Fruit fly (Drosophila melanogaster) whole organism, embryonic: ENCODE results near the gene dbo.

Experiments
- BtbVII ChIP-seq: fragments of 200-800 bp; sonication (Bioruptor generic); optimal IDR thresholded peaks from 3 replicates; lab custom pipeline; 2017; ENCODE audit warnings: missing biosample characterization, mild to moderate bottlenecking, missing genetic modification characterization
- CG10267 ChIP-seq: fragments of 200-800 bp; sonication (Bioruptor generic); optimal IDR thresholded peaks from 2 replicates; lab custom pipeline; 2018; ENCODE audit warnings: missing biosample characterization, mild to moderate bottlenecking, missing genetic modification characterization, moderate library complexity
- CG10979 ChIP-seq: fragments of 200-800 bp; sonication (Bioruptor generic); optimal IDR thresholded peaks from 2 replicates; lab custom pipeline; 2018; ENCODE audit warnings: missing biosample characterization, mild to moderate bottlenecking, missing genetic modification characterization, moderate library complexity
- CG11085 ChIP-seq: fragments of 200-800 bp; sonication (Bioruptor generic); IDR thresholded peaks from 2 replicates; pipeline ENCODE4 v1.3.6; 2022; ENCODE audit warnings: missing biosample characterization, missing genetic modification characterization
- CG11398 ChIP-seq: fragments of 200-800 bp; sonication (Bioruptor generic); optimal IDR thresholded peaks from 2 replicates; lab custom pipeline; 2016; ENCODE audit warnings: missing biosample characterization, missing genetic modification characterization
- CG15011 ChIP-seq: fragments of 200-800 bp; sonication (Bioruptor generic); optimal IDR thresholded peaks from 3 replicates; lab custom pipeline; 2018; ENCODE audit warnings: missing biosample characterization, mild to moderate bottlenecking, missing genetic modification characterization
- CG15269 ChIP-seq: fragments of 200-800 bp; sonication (Bioruptor generic); optimal IDR thresholded peaks from 2 replicates; lab custom pipeline; 2018; ENCODE audit warnings: missing biosample characterization, mild to moderate bottlenecking, missing genetic modification characterization, moderate library complexity
- CG15696 ChIP-seq: fragments of 200-800 bp; sonication (Bioruptor generic); optimal IDR thresholded peaks from 2 replicates; lab custom pipeline; 2019; ENCODE audit warnings: missing biosample characterization, mild to moderate bottlenecking, missing genetic modification characterization, moderate library complexity
- CG16815 ChIP-seq: fragments of 200-800 bp; sonication (Bioruptor generic); optimal IDR thresholded peaks from 3 replicates; lab custom pipeline; 2017; ENCODE audit warnings: missing biosample characterization, mild to moderate bottlenecking, missing genetic modification characterization
- CG17361 ChIP-seq: fragments of 200-800 bp; sonication (Bioruptor generic); IDR thresholded peaks from 3 replicates; pipeline ENCODE4 v1.3.6; 2022; ENCODE audit warnings: missing biosample characterization, missing genetic modification characterization
- CG17385 ChIP-seq: fragments of 200-800 bp; sonication (Bioruptor generic); optimal IDR thresholded peaks from 3 replicates; lab custom pipeline; 2018; ENCODE audit warnings: missing biosample characterization, mild to moderate bottlenecking, missing genetic modification characterization
- CG17612 ChIP-seq: fragments of 200-800 bp; sonication (Bioruptor generic); IDR thresholded peaks from 2 replicates; pipeline ENCODE4 v1.3.6; 2022; ENCODE audit warnings: missing biosample characterization, missing genetic modification characterization
- CG1792 ChIP-seq: fragments of 200-800 bp; sonication (Bioruptor generic); optimal IDR thresholded peaks from 2 replicates; lab custom pipeline; 2016; ENCODE audit warnings: missing biosample characterization, missing genetic modification characterization
- CG18476 ChIP-seq: fragments of 200-800 bp; sonication (Bioruptor generic); optimal IDR thresholded peaks from 2 replicates; lab custom pipeline; 2016; ENCODE audit warnings: missing biosample characterization, mild to moderate bottlenecking, missing genetic modification characterization
- CG2120 ChIP-seq: fragments of 200-800 bp; sonication (Bioruptor generic); optimal IDR thresholded peaks from 3 replicates; lab custom pipeline; 2016; ENCODE audit warnings: missing biosample characterization, missing genetic modification characterization
- CG30431 ChIP-seq: fragments of 200-800 bp; sonication (Bioruptor generic); optimal IDR thresholded peaks from 2 replicates; lab custom pipeline; 2017; ENCODE audit warnings: missing biosample characterization, missing genetic modification characterization
- CG31388 ChIP-seq: fragments of 200-800 bp; sonication (Bioruptor generic); optimal IDR thresholded peaks from 2 replicates; lab custom pipeline; 2016; ENCODE audit warnings: missing biosample characterization, missing genetic modification characterization
- CG6272 ChIP-seq: fragments of 200-800 bp; sonication (Bioruptor generic); IDR thresholded peaks from 2 replicates; pipeline ENCODE4 v1.3.6; 2022; ENCODE audit warnings: missing biosample characterization, missing genetic modification characterization
- Camta ChIP-seq: fragments of 200-800 bp; sonication (Bioruptor generic); optimal IDR thresholded peaks from 2 replicates; lab custom pipeline; 2016; ENCODE audit warnings: missing biosample characterization, missing genetic modification characterization
- Chrac-16 ChIP-seq: fragments of 200-800 bp; sonication (Bioruptor generic); optimal IDR thresholded peaks from 3 replicates; lab custom pipeline; 2016; ENCODE audit warnings: missing biosample characterization, missing genetic modification characterization
- Dad ChIP-seq: fragments of 200-800 bp; sonication (Bioruptor generic); optimal IDR thresholded peaks from 3 replicates; lab custom pipeline; 2016; ENCODE audit warnings: missing biosample characterization, missing genetic modification characterization
- Deaf1 ChIP-seq: fragments of 200-800 bp; optimal IDR thresholded peaks from 3 replicates; lab custom pipeline; 2019; ENCODE audit warnings: missing biosample characterization, mild to moderate bottlenecking, missing genetic modification characterization, moderate library complexity
- Doc2 ChIP-seq: fragments of 200-800 bp; sonication (Bioruptor generic); IDR thresholded peaks from 2 replicates; pipeline ENCODE4 v1.3.6; 2022; ENCODE audit warnings: missing biosample characterization, missing genetic modification characterization
- Drgx ChIP-seq: fragments of 200-800 bp; sonication (Bioruptor generic); IDR thresholded peaks from 2 replicates; pipeline ENCODE4 v1.3.6; 2022; ENCODE audit warnings: missing biosample characterization, missing genetic modification characterization
- Gsc ChIP-seq: fragments of 200-800 bp; sonication (Bioruptor generic); IDR thresholded peaks from 2 replicates; pipeline ENCODE4 v1.3.6; 2022; ENCODE audit warnings: missing biosample characterization, missing genetic modification characterization
- Hand ChIP-seq: fragments of 200-800 bp; sonication (Bioruptor generic); optimal IDR thresholded peaks from 2 replicates; lab custom pipeline; 2017; ENCODE audit warnings: mild to moderate bottlenecking, missing biosample characterization, missing genetic modification reagents, missing genetic modification characterization
- Hey ChIP-seq: fragments of 200-800 bp; sonication (Bioruptor generic); optimal IDR thresholded peaks from 3 replicates; lab custom pipeline; 2018; ENCODE audit warnings: missing biosample characterization, mild to moderate bottlenecking, missing genetic modification characterization
- Lpt ChIP-seq: fragments of >200 bp; optimal IDR thresholded peaks from 2 replicates; lab custom pipeline; 2018; ENCODE audit warnings: missing biosample characterization, missing genetic modification characterization
- Max ChIP-seq: fragments of 200-800 bp; sonication (Bioruptor generic); optimal IDR thresholded peaks from 2 replicates; lab custom pipeline; 2016; ENCODE audit warnings: missing biosample characterization, mild to moderate bottlenecking, missing genetic modification characterization
- Optix ChIP-seq: fragments of 200-800 bp; sonication (Bioruptor generic); IDR thresholded peaks from 3 replicates; pipeline ENCODE4 v1.3.6; 2022; ENCODE audit warnings: missing biosample characterization, missing genetic modification characterization
- Spps ChIP-seq: fragments of 200-800 bp; sonication (Bioruptor generic); optimal IDR thresholded peaks from 2 replicates; lab custom pipeline; 2018; ENCODE audit warnings: missing biosample characterization, mild to moderate bottlenecking, missing genetic modification characterization
- Xbp1 ChIP-seq: fragments of 200-800 bp; sonication (Bioruptor generic); optimal IDR thresholded peaks from 3 replicates; lab custom pipeline; 2016; ENCODE audit warnings: missing biosample characterization, mild to moderate bottlenecking, missing genetic modification characterization
- cas ChIP-seq: fragments of 200-800 bp; sonication (Bioruptor generic); IDR thresholded peaks from 2 replicates; pipeline ENCODE4 v1.3.6; 2022; ENCODE audit warnings: missing biosample characterization, missing genetic modification characterization
- ci ChIP-seq: fragments of 200-800 bp; sonication (Bioruptor generic); IDR thresholded peaks from 3 replicates; pipeline ENCODE4 v1.3.6; 2022; ENCODE audit warnings: missing biosample characterization, missing genetic modification characterization
- cwo ChIP-seq: fragments of 200-800 bp; sonication (Bioruptor generic); optimal IDR thresholded peaks from 3 replicates; lab custom pipeline; 2017; ENCODE audit warnings: missing biosample characterization, missing genetic modification characterization, mild to moderate bottlenecking, moderate library complexity, missing genetic modification reagents
- dmrt11E ChIP-seq: fragments of 200-800 bp; sonication (Bioruptor generic); optimal IDR thresholded peaks from 3 replicates; lab custom pipeline; 2018; ENCODE audit warnings: missing biosample characterization, mild to moderate bottlenecking, missing genetic modification characterization, moderate library complexity
- eve ChIP-seq, 2 experiments: fragments of >200 bp; optimal IDR thresholded peaks; 2 replicates each; lab custom pipeline; 2017; ENCODE audit warnings: missing biosample characterization in 2 of 2, missing genetic modification characterization in 2 of 2
- eyg ChIP-seq: fragments of 200-800 bp; sonication (Bioruptor generic); optimal IDR thresholded peaks from 3 replicates; lab custom pipeline; 2016; ENCODE audit warnings: missing biosample characterization, missing genetic modification characterization
- fru ChIP-seq: fragments of >200 bp; optimal IDR thresholded peaks from 2 replicates; lab custom pipeline; 2017
- ftz-f1 ChIP-seq: fragments of 200-800 bp; sonication (Bioruptor generic); optimal IDR thresholded peaks from 2 replicates; lab custom pipeline; 2016; ENCODE audit warnings: missing biosample characterization, missing genetic modification characterization
- gcm ChIP-seq: fragments of 200-800 bp; sonication (Bioruptor generic); optimal IDR thresholded peaks from 2 replicates; lab custom pipeline; 2019; ENCODE audit warnings: missing biosample characterization, mild to moderate bottlenecking, missing genetic modification characterization, moderate library complexity
- jumu ChIP-seq: fragments of 200-800 bp; sonication (Bioruptor generic); optimal IDR thresholded peaks from 3 replicates; lab custom pipeline; 2016; ENCODE audit warnings: missing biosample characterization, missing genetic modification characterization
- kay ChIP-seq: fragments of 200-800 bp; sonication (Bioruptor generic); optimal IDR thresholded peaks from 2 replicates; lab custom pipeline; 2016; ENCODE audit warnings: missing biosample characterization, missing genetic modification characterization
- maf-S ChIP-seq: fragments of 200-800 bp; sonication (Bioruptor generic); optimal IDR thresholded peaks from 2 replicates; lab custom pipeline; 2016; ENCODE audit warnings: missing biosample characterization, missing genetic modification characterization
- nmo ChIP-seq: fragments of 200-800 bp; sonication (Bioruptor generic); optimal IDR thresholded peaks from 2 replicates; lab custom pipeline; 2018; ENCODE audit warnings: missing biosample characterization, mild to moderate bottlenecking, missing genetic modification characterization, moderate library complexity
- pita ChIP-seq: fragments of 200-800 bp; sonication (Bioruptor generic); optimal IDR thresholded peaks from 2 replicates; lab custom pipeline; 2017; ENCODE audit warnings: missing biosample characterization, mild to moderate bottlenecking, missing genetic modification characterization
- ranshi ChIP-seq: fragments of 200-800 bp; sonication (Bioruptor generic); IDR thresholded peaks from 2 replicates; pipeline ENCODE4 v1.3.6; 2022; ENCODE audit warnings: missing biosample characterization, missing genetic modification characterization
- repo ChIP-seq: fragments of 200-800 bp; sonication (Bioruptor generic); optimal IDR thresholded peaks from 2 replicates; lab custom pipeline; 2016; ENCODE audit warnings: missing biosample characterization, missing genetic modification characterization
- shn ChIP-seq: fragments of 200-800 bp; sonication (Bioruptor generic); optimal IDR thresholded peaks from 3 replicates; lab custom pipeline; 2016; ENCODE audit warnings: missing biosample characterization, missing genetic modification characterization
- sug ChIP-seq: fragments of 200-800 bp; optimal IDR thresholded peaks from 2 replicates; lab custom pipeline; 2019; ENCODE audit warnings: missing biosample characterization, mild to moderate bottlenecking, missing genetic modification characterization, moderate library complexity
- trem ChIP-seq: fragments of 200-800 bp; optimal IDR thresholded peaks from 3 replicates; lab custom pipeline; 2019; ENCODE audit warnings: missing biosample characterization, mild to moderate bottlenecking, missing genetic modification characterization, moderate library complexity
- tx ChIP-seq: fragments of 200-800 bp; sonication (Bioruptor generic); optimal IDR thresholded peaks from 2 replicates; lab custom pipeline; 2016; ENCODE audit warnings: missing biosample characterization, missing genetic modification characterization
- unc-4 ChIP-seq: fragments of 200-800 bp; sonication (Bioruptor generic); IDR thresholded peaks from 2 replicates; pipeline ENCODE4 v1.3.6; 2022; ENCODE audit warnings: missing biosample characterization, missing genetic modification characterization; ENCODE audit not compliant: partially characterized antibody

dbo gene

DNA sequence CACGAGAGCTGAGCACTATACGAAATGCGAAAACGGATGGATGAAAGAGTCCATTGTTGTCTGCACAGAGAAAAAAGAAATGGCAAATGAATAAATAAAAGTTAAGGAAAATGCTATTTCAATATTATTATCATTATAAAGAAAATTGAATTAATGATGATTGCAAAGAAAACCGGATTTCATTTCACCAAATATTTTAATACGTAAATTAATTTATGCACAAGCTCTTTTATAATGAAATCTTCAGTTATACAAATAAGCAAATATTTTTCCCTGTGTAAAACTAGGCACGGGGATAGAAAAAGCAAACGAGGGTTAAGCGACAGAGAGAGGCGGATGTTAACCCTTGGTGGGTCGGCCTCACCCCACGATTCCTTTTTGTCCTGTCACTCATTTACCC is 39.3 kb upstream of the dbo start (continued):
- TF ChIP-seq CG6272 (GFP tag; lab: Robert Waterston, UW) (no peak), Chrac-16 (GFP tag; lab: Kevin White, UChicago) (peak; percentile 44), CG15696 (peak; percentile 77), CG2120 (GFP tag; lab: Kevin White, UChicago) (no peak), CG15269 (tag; lab: Kevin White, UChicago) (peak; percentile 42), CG17361 (GFP tag; lab: Robert Waterston, UW) (peak; percentile 81), Lpt (GFP tag; lab: Kevin White, UChicago) (no peak), Gsc (GFP tag; lab: Robert Waterston, UW) (no peak), CG11398 (GFP tag; lab: Kevin White, UChicago) (no peak), Xbp1 (peak; percentile 41), jumu (GFP tag; lab: Kevin White, UChicago) (no peak), CG10267 (tag; lab: Kevin White, UChicago) (peak; percentile 79), CG1792 (GFP tag; lab: Kevin White, UChicago) (no peak), pita (GFP tag; lab: Kevin White, UChicago) (no peak), Camta (no peak), trem (peak; percentile 67), BtbVII (GFP tag; lab: Kevin White, UChicago) (no peak), sug (tag; lab: Kevin White, UChicago) (no peak), nmo (GFP tag; lab: Kevin White, UChicago) (peak; percentile 74), cas (GFP tag; lab: Robert Waterston, UW) (no peak), dmrt11E (peak; percentile 89), shn (GFP tag; lab: Kevin White, UChicago) (no peak), CG15011 (GFP tag; lab: Kevin White, UChicago) (peak; percentile 8), Dad (no peak), unc-4 (GFP tag; lab: Robert Waterston, UW) (no peak), Spps (tag; lab: Kevin White, UChicago) (peak; percentile 53), ci (no peak), gcm (GFP tag; lab: Kevin White, UChicago) (peak; percentile 65), CG31388 (GFP tag; lab: Kevin White, UChicago) (no peak), CG11085 (GFP tag; lab: Robert Waterston, UW) (no peak), Max (GFP tag; lab: Kevin White, UChicago) (peak; percentile 14), CG30431 (GFP tag; lab: Kevin White, UChicago) (no peak), CG10979 (tag; lab: Kevin White, UChicago) (peak; percentile 85), tx (no peak), fru (lab: Kevin White, UChicago) (no peak), ftz-f1 (GFP tag; lab: Kevin White, UChicago) (no peak), maf-S (GFP tag; lab: Kevin White, UChicago) (no peak), Doc2 (GFP tag; lab: Robert Waterston, UW) (no peak), Optix (no peak), CG16815 (peak; percentile 31), Deaf1 (tag; lab: Kevin White, UChicago) (peak; percentile 33), Drgx (GFP tag; lab: Robert Waterston, UW) (no peak), ranshi (GFP tag; lab: Robert Waterston, UW) (0 out of 2 replicates have a peak, but pooled peaks have one; percentile 16), repo (GFP tag; lab: Kevin White, UChicago) (no peak), CG17385 (GFP tag; lab: Kevin White, UChicago) (peak; percentile 33), CG17612 (no peak), eyg (no peak), CG18476 (GFP tag; lab: Kevin White, UChicago) (peak; percentile 8), Hand (GFP tag; lab: Kevin White, UChicago) (no peak), cwo (no peak), kay (GFP tag; lab: Kevin White, UChicago) (no peak), Hey (tag; lab: Kevin White, UChicago) (no peak), eve (GFP tag; optimal IDR thresholded peaks at IDR 0.05; lab: Kevin White, UChicago) (peak in 1 of 2 experiments; percentile 73)
